Fruit fly (Drosophila melanogaster) whole organism, adult: ENCODE results near the gene FoxK.

ENCODE experiments used
- CG11617 ChIP-seq: fragments of 200-800 bp; sonication (Bioruptor generic); optimal IDR thresholded peaks from 2 replicates; lab custom pipeline; 2017; ENCODE audit warnings: mild to moderate bottlenecking, missing biosample characterization, missing genetic modification reagents, missing genetic modification characterization
- CG5204 ChIP-seq: fragments of 200-800 bp; sonication (Bioruptor generic); optimal IDR thresholded peaks from 2 replicates; lab custom pipeline; 2016; ENCODE audit warnings: missing biosample characterization, missing genetic modification characterization
- Clk ChIP-seq: fragments of 200-800 bp; sonication (Bioruptor generic); optimal IDR thresholded peaks from 2 replicates; lab custom pipeline; 2017; ENCODE audit warnings: missing biosample characterization, missing genetic modification characterization
- ovo ChIP-seq: fragments of 200-800 bp; sonication (Bioruptor generic); optimal IDR thresholded peaks from 2 replicates; lab custom pipeline; 2016; ENCODE audit warnings: missing biosample characterization, missing genetic modification characterization

DNA sequence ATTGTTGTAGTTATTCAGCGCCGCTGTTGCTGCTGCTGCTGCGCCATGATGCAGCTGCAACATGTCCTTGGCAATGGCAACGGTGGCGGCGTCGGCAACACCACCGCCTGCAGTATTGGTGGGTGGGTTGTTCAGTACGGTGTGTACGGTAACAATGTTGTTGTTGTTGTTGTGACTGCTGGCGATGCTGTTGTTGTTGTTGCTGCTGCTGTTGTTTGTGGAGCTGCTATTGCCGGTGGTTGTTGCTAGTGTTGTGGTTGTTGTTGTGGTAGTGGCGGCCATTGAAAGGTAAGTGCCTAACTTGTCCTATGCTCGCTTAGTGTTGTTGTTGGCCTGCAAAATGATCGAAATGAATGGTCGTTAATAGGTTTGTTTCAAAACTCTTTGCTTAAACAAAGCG, 2.9 kb downstream of the FoxK start:
- TF ChIP-seq CG11617 (GFP tag; lab: Kevin White, UChicago) (no peak), ovo (GFP tag; lab: Kevin White, UChicago) (no peak), CG5204 (no peak), Clk (no peak)
